Fruit fly (Drosophila melanogaster): ENCODE results near the gene Psf1.

Psf1 gene

DNA sequence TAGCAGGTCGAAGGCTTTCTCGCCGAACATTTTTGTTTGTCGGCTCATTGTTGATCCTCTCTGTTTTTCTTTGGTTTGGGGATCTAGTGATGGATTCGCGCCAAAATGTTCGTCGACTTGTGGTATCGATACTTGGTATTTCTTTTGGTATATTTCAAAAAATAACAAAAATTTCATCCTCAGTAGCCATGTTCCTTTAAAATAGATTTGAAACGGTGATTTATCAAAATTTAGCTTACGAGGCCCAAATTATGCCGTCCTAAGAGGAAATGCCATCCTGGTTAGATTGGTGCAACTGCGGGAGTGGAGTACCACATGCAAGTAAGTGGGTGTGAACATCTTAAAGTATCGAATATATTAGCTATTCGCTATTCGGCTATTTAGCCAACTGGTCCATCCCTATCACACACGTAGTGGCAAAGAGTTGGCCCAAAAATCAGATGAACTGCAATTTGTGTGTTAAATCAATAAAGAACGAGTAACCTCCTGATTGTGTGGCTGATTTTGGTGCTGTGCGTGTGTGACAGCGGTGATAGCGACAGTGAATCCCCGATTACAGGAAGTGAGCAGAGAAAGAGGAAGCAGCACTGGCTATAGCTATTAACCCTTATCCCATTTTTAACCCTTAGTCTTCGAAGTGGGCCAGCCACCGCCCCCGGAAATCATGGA is at the start of gene Psf1, which contains the start of gene Sac1 (continued):
- TF ChIP-seq onecut (GFP tag; IDR thresholded peaks at IDR 0.05), result peak; percentile 66
- peak; percentile 13; the same call in 1 of the 2 replicates for TF ChIP-seq Nf-YA (GFP tag; IDR thresholded peaks at IDR 0.05)
- TF ChIP-seq CG8944 (GFP tag; optimal IDR thresholded peaks at IDR 0.05), result peak; percentile 59
- TF ChIP-seq H2.0 (GFP tag; IDR thresholded peaks at IDR 0.05), result 0 out of 2 replicates have a peak, but pooled peaks have one; percentile 24
- no peak for TF ChIP-seq CG1024 (GFP tag; IDR thresholded peaks at IDR 0.05)
- peak; percentile 44; the same call in 1 of the 2 replicates for TF ChIP-seq CG10366 (GFP tag; IDR thresholded peaks at IDR 0.05)
- TF ChIP-seq CG30020 (tag; optimal IDR thresholded peaks at IDR 0.05), result peak; percentile 83
- TF ChIP-seq vnd (GFP tag; IDR thresholded peaks at IDR 0.05; ENCODE audit: partially characterized antibody), result peak; percentile 82
- no peak for TF ChIP-seq toy (GFP tag; IDR thresholded peaks at IDR 0.05)
- TF ChIP-seq CG9876 (GFP tag; optimal IDR thresholded peaks at IDR 0.05), result peak; percentile 24
- TF ChIP-seq mirr (GFP tag; optimal IDR thresholded peaks at IDR 0.05), result no peak
- no peak for TF ChIP-seq CG8478 (optimal IDR thresholded peaks at IDR 0.05)
- peak; percentile 87 for TF ChIP-seq sens (GFP tag)
- TF ChIP-seq CG8924 (tag; optimal IDR thresholded peaks at IDR 0.05), result peak; percentile 10
- peak; percentile 74 for TF ChIP-seq nerfin-2 (GFP tag; IDR thresholded peaks at IDR 0.05; ENCODE audit: partially characterized antibody)
- TF ChIP-seq CG3163 (GFP tag; optimal IDR thresholded peaks at IDR 0.05), result peak; percentile 32
- peak; percentile 71 for TF ChIP-seq CoRest (tag; optimal IDR thresholded peaks at IDR 0.05)
- TF ChIP-seq caup (GFP tag; optimal IDR thresholded peaks at IDR 0.05; ENCODE audit: severe bottlenecking), result peak; percentile 23
- peak; percentile 4 for TF ChIP-seq CG1792 (GFP tag; optimal IDR thresholded peaks at IDR 0.05)
- TF ChIP-seq ATbp (GFP tag; optimal IDR thresholded peaks at IDR 0.05), result no peak
- no peak for TF ChIP-seq stc (GFP tag; IDR thresholded peaks at IDR 0.05)
- peak; percentile 55 for TF ChIP-seq ind (GFP tag; optimal IDR thresholded peaks at IDR 0.05)
- TF ChIP-seq cato (GFP tag; optimal IDR thresholded peaks at IDR 0.05; ENCODE audit: borderline replicate concordance), result peak; percentile 14
- TF ChIP-seq CG11398 (GFP tag; optimal IDR thresholded peaks at IDR 0.05), result no peak
- peak; percentile 73 for TF ChIP-seq trem (tag; optimal IDR thresholded peaks at IDR 0.05)
- TF ChIP-seq Opbp (GFP tag; IDR thresholded peaks at IDR 0.05; ENCODE audit: partially characterized antibody), result peak; percentile 73
- peak; percentile 64 for TF ChIP-seq CG12391 (tag; optimal IDR thresholded peaks at IDR 0.05)
- TF ChIP-seq CG13123 (GFP tag; optimal IDR thresholded peaks at IDR 0.05), result no peak
- peak; percentile 86 for TF ChIP-seq sna (GFP tag; IDR thresholded peaks at IDR 0.05; ENCODE audit: partially characterized antibody)
- TF ChIP-seq CG18262 (tag; optimal IDR thresholded peaks at IDR 0.05), result peak; percentile 48
- TF ChIP-seq CG17802 (tag; optimal IDR thresholded peaks at IDR 0.05), result peak; percentile 74
- TF ChIP-seq Stat92E (GFP tag; optimal IDR thresholded peaks at IDR 0.05), result peak in 1 of 3 experiments; percentile 66
- peak; percentile 30 for TF ChIP-seq tin (GFP tag; optimal IDR thresholded peaks at IDR 0.05)
- TF ChIP-seq da (GFP tag; optimal IDR thresholded peaks at IDR 0.05), result peak; percentile 19
- TF ChIP-seq CG15073 (GFP tag; optimal IDR thresholded peaks at IDR 0.05), result no peak
- peak; percentile 38 for TF ChIP-seq CG8089 (GFP tag; optimal IDR thresholded peaks at IDR 0.05)
- TF ChIP-seq lab (GFP tag; optimal IDR thresholded peaks at IDR 0.05), result peak; percentile 49
- 0 out of 3 replicates have a peak, but pooled peaks have one; percentile 25 for TF ChIP-seq Aef1 (GFP tag; IDR thresholded peaks at IDR 0.05)
- TF ChIP-seq CG9797 (GFP tag; optimal IDR thresholded peaks at IDR 0.05), result peak; percentile 69
- TF ChIP-seq CG11247 (GFP tag; IDR thresholded peaks at IDR 0.05), result no peak; the same call in 1 of the 2 replicates
- peak; percentile 65 for TF ChIP-seq HLH54F (GFP tag; optimal IDR thresholded peaks at IDR 0.05)
- peak; percentile 39 for TF ChIP-seq CG33213 (GFP tag; optimal IDR thresholded peaks at IDR 0.05)
- TF ChIP-seq sug (tag; optimal IDR thresholded peaks at IDR 0.05), result peak; percentile 65
- peak; percentile 50 for TF ChIP-seq Atf3 (GFP tag; optimal IDR thresholded peaks at IDR 0.05)
- TF ChIP-seq scrt (GFP tag; optimal IDR thresholded peaks at IDR 0.05), result no peak
- TF ChIP-seq CG14014 (GFP tag; IDR thresholded peaks at IDR 0.05), result no peak
- peak; percentile 57 for TF ChIP-seq CG13424 (tag; optimal IDR thresholded peaks at IDR 0.05)
- peak in 1 of 2 experiments; percentile 22 for TF ChIP-seq bsh (GFP tag; optimal IDR thresholded peaks at IDR 0.05)
- no peak for TF ChIP-seq aop (GFP tag; IDR thresholded peaks at IDR 0.05)
